Worm (Caenorhabditis elegans) whole organism, L4/young adult: ENCODE data around the gene F53E10.1.
"Not testable (repeated sequence)": the region's sequence is repeated elsewhere in the genome, so short reads cannot be mapped to it uniquely, and the experiment has no call there.

Experiments used
- W03F9.2 ChIP-seq: fragments of 150-350 bp; optimal IDR thresholded peaks from 2 replicates; lab custom pipeline; 2014; ENCODE audit warnings: missing biosample characterization, missing genetic modification characterization
- dao-5 ChIP-seq: sonication (generic microtip); optimal IDR thresholded peaks from 2 replicates; lab custom pipeline; 2016; ENCODE audit warnings: missing genotype, missing genetic modification characterization, moderate library complexity, missing compliant biosample characterization
- him-1 ChIP-seq: sonication (generic microtip); optimal IDR thresholded peaks from 2 replicates; lab custom pipeline; 2016; ENCODE audit warnings: missing genotype, missing genetic modification reagents, missing genetic modification characterization, missing compliant biosample characterization

Gene F53E10.1

DNA sequence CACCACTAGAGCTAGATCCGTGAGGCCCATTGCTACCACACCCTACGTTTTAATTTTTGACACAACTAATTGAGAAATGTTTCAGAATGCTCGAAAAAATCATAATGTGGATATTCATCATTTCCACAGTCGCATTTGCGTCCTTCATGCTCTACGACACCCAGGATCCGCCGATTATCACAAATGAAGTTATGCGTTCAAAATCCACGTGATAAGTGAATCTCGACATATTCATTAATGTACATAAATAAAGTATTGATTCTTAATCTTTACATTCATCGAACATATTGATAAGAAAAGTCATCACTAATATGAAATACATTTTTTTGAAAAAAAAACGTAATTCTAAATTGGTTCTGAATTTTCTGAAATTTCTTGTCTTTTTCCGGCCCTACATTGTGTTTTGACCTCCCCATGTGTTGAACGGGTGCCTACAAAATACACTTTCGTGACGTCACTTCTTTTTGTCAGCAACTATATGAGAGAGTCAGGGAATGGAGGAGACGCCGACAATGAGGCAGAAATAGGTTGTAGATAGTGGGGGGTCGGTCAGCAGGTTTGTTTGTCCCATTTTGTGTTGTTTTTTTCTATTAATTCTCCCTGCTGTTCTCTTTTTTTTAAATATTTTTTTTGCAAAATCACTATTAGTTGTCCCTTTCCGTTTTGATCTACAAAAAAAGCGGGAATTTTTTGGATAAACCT lies at the start of gene F53E10.1:
Gene F53E10.1, plus strand, starts transcription at position 325 of the 702 bp plus-strand sequence.
- peak; percentile 20 for TF ChIP-seq W03F9.2 (tag; lab: Kevin White, UChicago)
- no peak for TF ChIP-seq dao-5 (tag; lab: Kevin White, UChicago)

DNA sequence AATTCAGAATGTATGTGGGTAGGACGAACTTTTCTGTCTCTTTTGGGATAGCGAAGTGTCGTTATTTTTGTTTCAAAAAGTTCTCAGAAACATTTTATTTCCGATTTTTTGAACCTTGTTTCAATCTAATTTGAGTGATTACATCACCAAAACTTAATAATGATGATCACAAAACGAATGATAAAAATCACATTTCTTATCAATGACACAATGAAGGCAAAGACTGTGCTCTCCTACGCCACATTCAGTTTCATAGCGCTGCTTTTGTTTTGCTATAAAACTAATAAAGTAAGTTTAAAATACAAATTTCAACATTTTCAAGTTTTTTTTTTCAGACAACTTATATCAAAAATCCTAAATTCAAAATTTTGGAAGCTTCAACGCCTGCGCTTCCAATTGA lies 49.6 kb upstream of the F53E10.1 start, which contains the start of gene Y45G12C.1:
Gene Y45G12C.1, plus strand, starts transcription at position 159 of the 400 bp plus-strand sequence.
- TF ChIP-seq him-1 (tag; lab: Kevin White, UChicago) (no peak), W03F9.2 (tag; lab: Kevin White, UChicago) (no peak), dao-5 (tag; lab: Kevin White, UChicago) (no peak)

DNA sequence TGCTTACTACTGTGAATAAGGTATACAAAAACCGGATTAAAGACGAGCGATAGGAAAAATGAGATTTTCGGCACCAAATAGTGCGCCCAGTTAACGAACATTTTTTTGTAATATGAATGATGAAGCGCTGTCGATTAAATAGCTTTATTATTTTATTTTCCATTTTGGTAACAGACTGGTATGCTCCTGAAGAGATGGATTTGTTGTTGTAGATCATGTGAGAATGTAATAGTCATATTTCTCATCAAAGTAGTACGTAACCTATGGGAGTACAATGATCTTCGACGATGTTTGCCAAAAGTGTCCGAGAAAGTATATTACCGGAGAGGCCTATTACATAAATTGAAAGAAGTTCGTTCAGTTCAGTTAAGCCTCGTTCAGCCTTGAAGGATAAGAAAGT lies 44.5 kb upstream of the F53E10.1 start, which contains the start of gene srj-19:
Gene srj-19, minus strand, starts transcription at position 101 of the 400 bp plus-strand sequence.
- TF ChIP-seq him-1 (tag; lab: Kevin White, UChicago) (no peak), W03F9.2 (tag; lab: Kevin White, UChicago) (no peak), dao-5 (tag; lab: Kevin White, UChicago) (no peak)

DNA sequence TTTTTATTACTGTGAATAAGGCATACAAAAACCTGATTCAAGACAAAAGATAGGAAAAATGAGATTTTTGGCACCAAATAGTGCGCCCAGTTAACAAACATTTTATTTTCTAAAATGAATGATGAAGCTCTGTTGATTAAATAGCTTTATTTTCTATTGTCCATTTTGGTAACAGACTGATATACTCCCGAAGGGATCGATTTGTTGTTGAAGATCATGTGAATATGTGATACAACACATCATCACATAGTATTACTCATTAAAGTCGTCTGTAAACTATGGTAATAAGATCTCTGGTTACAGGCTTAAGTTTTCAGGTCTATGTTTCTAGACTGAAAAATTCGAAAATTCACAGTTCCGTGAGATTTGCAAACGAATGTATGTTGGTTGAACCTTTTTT lies 42.0 kb upstream of the F53E10.1 start, which contains the start of gene srj-20:
Gene srj-20, minus strand, starts transcription at position 101 of the 400 bp plus-strand sequence.
- TF ChIP-seq dao-5 (tag; lab: Kevin White, UChicago) (no peak), W03F9.2 (tag; lab: Kevin White, UChicago) (no peak), him-1 (tag; lab: Kevin White, UChicago) (no peak)

DNA sequence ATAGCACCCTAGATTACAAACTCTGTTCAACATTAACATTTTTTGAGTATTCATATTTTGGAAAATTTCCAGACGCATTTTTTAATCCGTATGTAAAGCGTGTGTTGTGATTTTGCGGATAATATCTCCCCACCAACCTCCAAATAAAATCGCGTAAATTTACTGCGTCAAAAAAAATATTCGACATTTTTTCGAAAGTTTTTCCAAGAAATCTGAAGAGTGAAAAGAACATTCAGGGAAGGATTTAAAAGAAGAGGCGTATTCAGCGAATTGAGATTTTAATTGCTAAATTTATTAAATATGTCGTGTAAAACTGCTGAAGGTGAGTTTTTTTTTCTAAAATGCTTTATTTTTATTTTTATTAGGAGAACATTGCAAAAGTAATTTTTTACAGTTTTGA lies 41.2 kb upstream of the F53E10.1 start, which contains the start of gene nhr-290:
Gene nhr-290, plus strand, starts transcription at position 301 of the 400 bp plus-strand sequence.
- TF ChIP-seq dao-5 (tag; lab: Kevin White, UChicago) (no peak), him-1 (tag; lab: Kevin White, UChicago) (no peak), W03F9.2 (tag; lab: Kevin White, UChicago) (no peak)

DNA sequence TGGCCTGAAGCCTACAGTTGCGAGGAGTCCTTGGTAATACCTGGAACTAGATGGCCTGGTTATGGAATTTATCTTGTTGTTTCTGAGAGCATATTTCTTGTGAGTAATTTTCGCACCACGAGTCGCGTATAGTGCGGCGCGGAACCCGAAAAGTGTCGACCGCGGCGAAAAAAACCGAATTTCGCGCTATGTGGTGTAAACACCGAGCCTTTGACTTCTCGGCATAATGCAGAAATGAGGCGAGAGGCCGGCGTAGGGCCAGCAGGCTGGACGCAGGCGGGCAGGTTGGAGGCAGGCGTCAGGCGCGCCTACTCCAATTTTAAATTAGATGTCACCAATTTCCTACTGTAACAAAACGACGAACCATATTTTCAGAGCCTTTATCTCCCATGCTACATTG lies 39.4 kb upstream of the F53E10.1 start:
- no peak for TF ChIP-seq dao-5 (tag; lab: Kevin White, UChicago)
- TF ChIP-seq him-1 (tag; lab: Kevin White, UChicago): no peak
- no peak for TF ChIP-seq W03F9.2 (tag; lab: Kevin White, UChicago)

DNA sequence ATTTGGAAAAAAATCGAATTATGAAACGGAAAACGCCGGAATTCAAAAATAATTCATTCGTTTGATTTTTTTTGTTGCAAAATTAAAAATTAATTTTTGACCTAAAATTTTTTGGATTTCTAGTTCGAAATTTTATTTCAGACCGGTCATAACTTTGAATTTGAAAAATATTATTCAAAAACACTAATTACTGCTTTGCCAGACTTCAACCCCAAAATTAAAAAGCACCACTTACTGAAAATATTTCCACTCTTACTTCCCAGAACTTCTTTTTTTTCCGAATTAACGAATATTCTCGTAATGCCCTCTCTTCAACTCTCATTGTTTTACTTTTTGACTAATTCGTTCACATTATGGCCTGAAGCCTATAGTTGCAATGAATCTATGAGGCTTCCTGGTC lies 37.5 kb upstream of the F53E10.1 start, which contains the start of gene srt-4:
Gene srt-4, plus strand, starts transcription at position 301 of the 400 bp plus-strand sequence.
- TF ChIP-seq him-1 (tag; lab: Kevin White, UChicago): no peak
- no peak for TF ChIP-seq W03F9.2 (tag; lab: Kevin White, UChicago)
- TF ChIP-seq dao-5 (tag; lab: Kevin White, UChicago): no peak

DNA sequence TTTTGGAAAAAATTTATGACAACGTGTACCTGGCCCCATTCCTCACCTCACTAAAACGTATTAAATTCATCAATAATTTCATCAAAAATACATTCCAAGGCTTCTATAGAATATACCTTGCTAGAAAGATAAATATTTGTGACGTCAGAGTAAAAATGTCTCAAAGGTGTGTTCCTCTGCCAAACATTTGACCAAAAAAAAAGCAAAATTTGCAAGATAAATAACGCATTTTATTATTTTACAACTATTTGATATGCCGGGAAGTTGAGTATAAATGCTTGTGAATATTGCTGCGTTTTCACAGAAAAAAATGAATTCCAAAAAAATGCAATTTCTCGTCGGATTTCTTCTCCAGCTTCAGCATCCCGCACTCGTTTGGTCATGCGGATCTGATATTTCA lies 34.5 kb upstream of the F53E10.1 start, which contains the start of gene C29G2.3:
Gene C29G2.3, plus strand, starts transcription at position 301 of the 400 bp plus-strand sequence.
- TF ChIP-seq W03F9.2 (tag; lab: Kevin White, UChicago): no peak
- no peak for TF ChIP-seq him-1 (tag; lab: Kevin White, UChicago)
- no peak for TF ChIP-seq dao-5 (tag; lab: Kevin White, UChicago)

DNA sequence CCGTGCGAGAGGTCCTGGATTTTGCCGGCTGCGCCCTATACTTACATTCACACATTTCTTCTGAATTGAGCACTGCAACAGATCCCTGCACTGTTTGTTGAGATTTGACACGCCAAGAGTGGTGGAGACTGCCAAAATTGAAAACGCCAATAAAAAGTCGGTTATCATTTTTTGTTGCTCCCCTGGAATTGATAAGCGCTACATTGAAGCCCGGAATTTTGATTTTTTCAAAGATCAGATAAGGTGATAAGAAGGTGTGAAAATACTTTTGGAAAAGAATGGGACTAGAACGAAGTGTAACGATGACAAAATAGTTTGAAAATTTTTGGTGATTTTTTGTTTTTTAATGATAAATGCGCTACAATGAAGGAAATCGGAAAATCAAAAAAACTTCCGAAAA lies 29.4 kb upstream of the F53E10.1 start, which contains the start of gene C29G2.6:
Gene C29G2.6, minus strand, starts transcription at position 182 of the 400 bp plus-strand sequence.
- TF ChIP-seq W03F9.2 (tag; lab: Kevin White, UChicago): no peak
- TF ChIP-seq dao-5 (tag; lab: Kevin White, UChicago): no peak
- no peak for TF ChIP-seq him-1 (tag; lab: Kevin White, UChicago)

DNA sequence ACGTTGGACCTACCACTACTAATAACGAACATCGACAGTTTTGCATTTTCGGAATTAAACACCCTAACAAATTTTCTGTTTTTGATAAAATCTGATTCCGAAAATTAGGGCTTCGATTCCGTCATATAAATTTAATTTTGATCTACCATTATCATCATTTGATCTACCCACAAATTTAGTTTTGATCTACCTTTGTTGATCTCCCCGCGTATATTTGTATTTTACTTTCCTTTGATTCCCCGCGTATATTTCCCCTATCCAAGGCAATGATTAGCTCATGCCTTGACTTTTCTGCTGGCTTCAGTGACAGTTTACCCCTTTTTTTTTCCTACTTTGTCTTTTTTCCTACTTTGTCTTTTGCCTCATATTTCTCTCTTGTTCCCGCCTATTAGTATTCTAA lies 25.3 kb upstream of the F53E10.1 start:
- TF ChIP-seq W03F9.2 (tag; lab: Kevin White, UChicago) (no peak), him-1 (tag; lab: Kevin White, UChicago) (no peak), dao-5 (tag; lab: Kevin White, UChicago) (no peak)

DNA sequence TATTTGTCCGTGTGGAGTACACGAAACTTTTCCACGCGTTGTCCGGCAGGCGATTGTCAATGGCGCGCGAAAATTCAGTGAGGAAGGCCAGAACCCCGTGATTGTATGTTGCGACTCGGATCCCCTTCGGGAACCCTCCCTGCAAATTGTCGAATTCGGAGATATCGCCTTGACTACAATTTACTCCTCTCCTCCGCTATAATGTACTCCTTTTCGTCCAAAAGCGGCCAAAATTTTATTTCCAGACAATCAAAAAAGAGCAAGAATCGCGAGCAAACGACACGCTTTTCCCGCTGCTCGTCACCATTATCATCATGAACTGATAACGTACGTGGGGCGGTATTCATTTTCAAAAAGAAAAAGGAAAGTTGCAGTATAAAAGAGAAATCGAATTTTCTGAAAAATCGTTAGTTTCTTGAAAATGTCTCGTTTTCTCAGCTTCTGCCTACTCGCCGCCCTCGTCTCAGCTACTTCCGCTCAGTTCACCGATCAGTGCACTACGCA lies 22.9 kb upstream of the F53E10.1 start, which contains the start of gene irg-3:
Gene irg-3, plus strand, starts transcription at position 419 of the 504 bp plus-strand sequence.
- TF ChIP-seq W03F9.2 (tag; lab: Kevin White, UChicago) (no peak), dao-5 (tag; lab: Kevin White, UChicago) (no peak), him-1 (tag; lab: Kevin White, UChicago) (no peak)

DNA sequence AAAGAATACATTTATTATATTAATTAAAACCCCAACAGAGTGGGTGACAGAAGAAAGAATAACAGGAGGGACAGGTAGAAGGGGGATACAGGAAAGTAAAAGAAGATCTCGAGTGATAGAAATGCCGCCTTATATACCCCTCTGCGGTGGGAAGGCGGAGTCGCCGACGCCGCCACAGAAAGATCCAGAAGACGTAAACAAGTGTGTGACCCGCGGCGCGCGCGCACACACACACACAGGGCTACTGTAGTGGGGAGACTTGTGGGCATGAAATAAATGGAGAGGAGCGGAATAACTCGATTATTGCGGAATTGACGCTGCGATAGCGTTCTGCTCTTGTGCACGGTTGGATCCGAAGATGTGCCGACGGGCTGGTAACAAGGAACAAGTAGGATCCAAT lies 19.4 kb upstream of the F53E10.1 start:
- TF ChIP-seq him-1 (tag; lab: Kevin White, UChicago) (no peak), W03F9.2 (tag; lab: Kevin White, UChicago) (no peak), dao-5 (tag; lab: Kevin White, UChicago) (no peak)

DNA sequence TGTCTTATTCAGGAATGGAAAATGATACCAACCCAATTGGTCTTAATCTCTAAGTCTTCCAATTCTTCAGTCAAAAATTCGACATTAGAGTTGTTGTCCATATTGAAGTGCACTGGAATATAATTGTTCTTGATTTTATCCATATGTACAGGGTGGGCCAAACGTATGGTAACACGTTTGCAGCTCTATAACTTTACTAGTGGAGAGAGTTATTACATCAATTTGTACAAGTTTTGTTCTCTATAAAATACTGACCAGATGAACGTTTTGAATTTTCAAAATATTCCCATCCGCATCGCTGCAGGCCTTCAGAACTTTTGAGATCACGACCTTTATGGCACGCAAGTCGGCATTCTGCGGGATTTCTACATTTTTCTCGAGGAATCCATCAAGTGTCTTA lies 16.3 kb upstream of the F53E10.1 start, which contains the start of gene F53E10.5:
Gene F53E10.5, minus strand, starts transcription at position 101 of the 400 bp plus-strand sequence.
- not testable (repeated sequence) for TF ChIP-seq him-1, dao-5, W03F9.2 (tag; lab: Kevin White, UChicago)
